Worm (Caenorhabditis elegans) whole organism, young adult: ENCODE results near the gene T24C12.4.

Experiments
- Y56A3A.18 ChIP-seq: fragments of 200-800 bp; sonication (Bioruptor generic); IDR thresholded peaks from 2 replicates; pipeline ENCODE4 v1.3.6; 2022; ENCODE audit warnings: missing genetic modification reagents, missing genetic modification characterization, missing compliant biosample characterization
- dpl-1 ChIP-seq: fragments of 150-350 bp; optimal IDR thresholded peaks from 2 replicates; lab custom pipeline; 2014; ENCODE audit warnings: missing biosample characterization, missing genetic modification reagents, missing genetic modification characterization
- nhr-120 ChIP-seq: fragments of 200-800 bp; sonication (Bioruptor generic); IDR thresholded peaks from 2 replicates; pipeline ENCODE4 v1.3.6; 2022; ENCODE audit warnings: missing genetic modification characterization, missing compliant biosample characterization
- pha-4 ChIP-seq: fragments of 150-350 bp; sonication (generic microtip); optimal IDR thresholded peaks from 2 replicates; lab custom pipeline; 2014; ENCODE audit warnings: missing biosample characterization, missing genetic modification reagents, missing genetic modification characterization
- snpc-3.4 ChIP-seq: sonication (generic microtip); optimal IDR thresholded peaks from 2 replicates; lab custom pipeline; 2017; ENCODE audit warnings: missing genetic modification characterization, mild to moderate bottlenecking, missing compliant biosample characterization, antibody characterized with exemption, moderate library complexity, missing genotype, missing genetic modification reagents
- snpc-4 ChIP-seq, 5 experiments: fragments of 150-350 bp in 1 of 5; sonication (generic microtip) in 4 of 5; optimal IDR thresholded peaks; 2 replicates each; lab custom pipeline; 2014 to 2018; ENCODE audit warnings: missing genetic modification characterization in 5 of 5, missing biosample characterization in 3 of 5, antibody characterized with exemption in 2 of 5, mild to moderate bottlenecking in 2 of 5, missing compliant biosample characterization in 2 of 5, missing genotype in 2 of 5, moderate library complexity in 2 of 5, missing genetic modification reagents in 1 of 5
- ztf-26 ChIP-seq: sonication (generic microtip); optimal IDR thresholded peaks from 2 replicates; lab custom pipeline; 2017; ENCODE audit warnings: missing genetic modification characterization, missing compliant biosample characterization

ce11 chrX:2213400-2214362 is 8.8 kb upstream of the T24C12.4 start:
- TF ChIP-seq Y56A3A.18 (GFP tag; lab: Robert Waterston, UW), result no peak
- TF ChIP-seq pha-4 (tag; lab: Kevin White, UChicago), result no peak
- TF ChIP-seq dpl-1 (GFP tag; lab: Kevin White, UChicago), result no peak
- no peak for TF ChIP-seq nhr-120 (GFP tag; lab: Robert Waterston, UW)
- no peak for TF ChIP-seq ztf-26 (tag; lab: Kevin White, UChicago)
- no peak for TF ChIP-seq snpc-4 (GFP tag; optimal IDR thresholded peaks at IDR 0.05; lab: Kevin White, UChicago)
- no peak for TF ChIP-seq snpc-4 (tag; optimal IDR thresholded peaks at IDR 0.05; lab: Kevin White, UChicago)
- TF ChIP-seq snpc-3.4, result no peak
